Fruit fly (Drosophila melanogaster): ENCODE measurements around the gene PpD3.

Gene PpD3

DNA sequence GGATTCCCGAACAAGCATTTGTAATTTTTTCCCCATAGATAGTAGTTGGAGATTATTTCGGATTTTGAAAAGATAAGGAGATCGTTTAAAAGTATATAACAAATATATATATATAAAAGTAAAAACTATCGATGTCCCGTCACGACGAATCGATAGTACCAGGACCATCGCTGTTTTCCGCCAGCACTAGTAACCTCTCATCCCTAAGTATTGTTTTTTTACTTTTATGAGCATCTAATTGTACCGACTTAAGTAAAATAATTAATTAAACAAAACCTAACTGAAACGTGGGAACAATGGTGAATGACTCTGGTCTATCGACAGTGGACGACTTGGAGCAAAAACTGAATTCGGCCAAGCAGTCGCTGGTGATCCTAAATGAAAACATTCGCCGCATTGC lies 7.0 kb upstream of the PpD3 start, which contains the start of gene Pnn (continued):
- TF ChIP-seq E2f1 (GFP tag; IDR thresholded peaks at IDR 0.05) (no peak), Abd-B (GFP tag; optimal IDR thresholded peaks at IDR 0.05) (no peak), CG16815 (GFP tag; optimal IDR thresholded peaks at IDR 0.05) (no peak), dysf (GFP tag; IDR thresholded peaks at IDR 0.05) (no peak), slou (GFP tag; optimal IDR thresholded peaks at IDR 0.05) (no peak), CG8944 (GFP tag; optimal IDR thresholded peaks at IDR 0.05) (no peak), Sin3A (optimal IDR thresholded peaks at IDR 0.05) (no peak), Sox102F (GFP tag; optimal IDR thresholded peaks at IDR 0.05) (no peak), lmd (GFP tag; IDR thresholded peaks at IDR 0.05) (no peak), sc (optimal IDR thresholded peaks at IDR 0.05) (no peak), sc (GFP tag; optimal IDR thresholded peaks at IDR 0.05) (no peak), HLH54F (GFP tag; optimal IDR thresholded peaks at IDR 0.05) (no peak), usp (GFP tag; optimal IDR thresholded peaks at IDR 0.05) (no peak), CG12104 (GFP tag; optimal IDR thresholded peaks at IDR 0.05) (no peak), CG17186 (GFP tag; optimal IDR thresholded peaks at IDR 0.05) (no peak), btn (GFP tag; optimal IDR thresholded peaks at IDR 0.05) (no peak), BtbVII (GFP tag; optimal IDR thresholded peaks at IDR 0.05) (no peak), Awh (GFP tag; IDR thresholded peaks at IDR 0.05) (no peak), gem (tag; optimal IDR thresholded peaks at IDR 0.05) (no peak), Hmx (GFP tag; optimal IDR thresholded peaks at IDR 0.05) (no peak), knrl (GFP tag; IDR thresholded peaks at IDR 0.05; ENCODE audit: partially characterized antibody) (peak; percentile 92), CG11504 (tag; optimal IDR thresholded peaks at IDR 0.05) (no peak), her (GFP tag; optimal IDR thresholded peaks at IDR 0.05) (no peak), CG10979 (tag; optimal IDR thresholded peaks at IDR 0.05) (no peak), CG34224 (GFP tag; IDR thresholded peaks at IDR 0.05; ENCODE audit: partially characterized antibody) (peak; percentile 88), Rx (GFP tag; IDR thresholded peaks at IDR 0.05) (no peak), Eip74EF (GFP tag; optimal IDR thresholded peaks at IDR 0.05) (no peak), sd (tag; optimal IDR thresholded peaks at IDR 0.05) (no peak), H2.0 (GFP tag; IDR thresholded peaks at IDR 0.05) (no peak), CG4707 (GFP tag; optimal IDR thresholded peaks at IDR 0.05) (no peak), ase (GFP tag; IDR thresholded peaks at IDR 0.05) (no peak), CG11456 (GFP tag; IDR thresholded peaks at IDR 0.05) (no peak), tgo (GFP tag; IDR thresholded peaks at IDR 0.05) (no peak), scrt (GFP tag; optimal IDR thresholded peaks at IDR 0.05) (no peak), zfh1 (GFP tag; IDR thresholded peaks at IDR 0.05) (no peak), CG12299 (tag; optimal IDR thresholded peaks at IDR 0.05) (no peak), CG6813 (GFP tag; optimal IDR thresholded peaks at IDR 0.05) (no peak), Hr3 (GFP tag; optimal IDR thresholded peaks at IDR 0.05) (no peak), dm (GFP tag; optimal IDR thresholded peaks at IDR 0.05) (no peak), cg (GFP tag; optimal IDR thresholded peaks at IDR 0.05) (no peak), CG1603 (tag; optimal IDR thresholded peaks at IDR 0.05) (no peak), Vsx1 (GFP tag; optimal IDR thresholded peaks at IDR 0.05) (no peak), CG12391 (tag; optimal IDR thresholded peaks at IDR 0.05) (peak; percentile 49), CG11723 (GFP tag; optimal IDR thresholded peaks at IDR 0.05) (no peak), Jarid2 (GFP tag; optimal IDR thresholded peaks at IDR 0.05) (no peak), danr (GFP tag; IDR thresholded peaks at IDR 0.05) (no peak), CG7987 (GFP tag; optimal IDR thresholded peaks at IDR 0.05) (no peak), tna (GFP tag; IDR thresholded peaks at IDR 0.05; ENCODE audit: partially characterized antibody) (peak; percentile 77), pfk (GFP tag; optimal IDR thresholded peaks at IDR 0.05) (no peak), CG4730 (GFP tag; IDR thresholded peaks at IDR 0.05) (no peak), disco-r (GFP tag; optimal IDR thresholded peaks at IDR 0.05) (no peak), Sry-δ (GFP tag; optimal IDR thresholded peaks at IDR 0.05) (peak; percentile 83)

Measured in whole organism, embryonic.